Worm (Caenorhabditis elegans): ENCODE data around the gene lon-1.

- TF ChIP-seq peb-1 (tag; optimal IDR thresholded peaks at IDR 0.05) (no peak), unc-62 (GFP tag; optimal IDR thresholded peaks at IDR 0.05) (no peak), ZK546.5 (tag; optimal IDR thresholded peaks at IDR 0.05) (no peak), nhr-6 (tag; optimal IDR thresholded peaks at IDR 0.05) (no peak), elt-1 (tag; optimal IDR thresholded peaks at IDR 0.05) (no peak)
Measured at ce11 chrIII:5495168-5495567, 20.9 kb downstream of the lon-1 start, which contains the start of gene R02F2.8.
